Worm (Caenorhabditis elegans) whole organism, L4 larva: ENCODE measurements around the gene unc-43.
A peak's percentile ranks its signal among the peaks of the same experiment; 100 is the strongest.

Source experiments
- D1046.2 ChIP-seq: fragments of 200-800 bp; sonication (Bioruptor generic); IDR thresholded peaks from 2 replicates; pipeline ENCODE4 v1.3.6; 2022; ENCODE audit warnings: missing genetic modification characterization, missing compliant biosample characterization
- F10B5.3 ChIP-seq: sonication (generic microtip); optimal IDR thresholded peaks from 2 replicates; lab custom pipeline; 2016; ENCODE audit warnings: mild to moderate bottlenecking, missing genetic modification characterization, missing compliant biosample characterization
- R02D3.7 ChIP-seq: fragments of 150-350 bp; sonication (generic microtip); optimal IDR thresholded peaks from 3 replicates; lab custom pipeline; 2014; ENCODE audit warnings: missing biosample characterization, missing genetic modification characterization
- T20F7.1 ChIP-seq: fragments of 200-800 bp; sonication (Bioruptor generic); optimal IDR thresholded peaks from 2 replicates; lab custom pipeline; 2018; ENCODE audit warnings: mild to moderate bottlenecking, missing genetic modification characterization, missing compliant biosample characterization
- T26A8.4 ChIP-seq: fragments of 200-800 bp; sonication (Bioruptor generic); IDR thresholded peaks from 2 replicates; pipeline ENCODE4 v1.3.6; 2022; ENCODE audit warnings: missing genetic modification characterization, missing compliant biosample characterization
- Y105C5A.15 ChIP-seq: fragments of 200-800 bp; sonication (Bioruptor generic); IDR thresholded peaks from 2 replicates; pipeline ENCODE4 v1.3.6; 2022; ENCODE audit warnings: missing genetic modification characterization, missing compliant biosample characterization
- Y48G9A.11 ChIP-seq: fragments of 200-800 bp; sonication (Bioruptor generic); IDR thresholded peaks from 2 replicates; pipeline ENCODE4 v1.3.6; 2022; ENCODE audit warnings: missing genetic modification reagents, missing genetic modification characterization, missing compliant biosample characterization
- Y5F2A.4 ChIP-seq: fragments of 200-800 bp; sonication (Bioruptor generic); optimal IDR thresholded peaks from 2 replicates; lab custom pipeline; 2018; ENCODE audit warnings: mild to moderate bottlenecking, missing genetic modification characterization, missing compliant biosample characterization
- ZK546.5 ChIP-seq, 2 experiments: sonication (generic microtip); optimal IDR thresholded peaks; 2 replicates each; lab custom pipeline; 2017; ENCODE audit warnings: missing biosample characterization in 2 of 2, missing genetic modification characterization in 2 of 2
- aha-1 ChIP-seq: fragments of 150-350 bp; peaks from one replicate; lab custom pipeline; 2014; ENCODE audit warnings: missing biosample characterization, missing genetic modification characterization
- ceh-20 ChIP-seq: fragments of 200-800 bp; sonication (Bioruptor generic); IDR thresholded peaks from 2 replicates; pipeline ENCODE4 v1.3.6; 2022; ENCODE audit warnings: missing genetic modification reagents, missing genetic modification characterization, missing compliant biosample characterization
- ceh-62 ChIP-seq: sonication (generic microtip); optimal IDR thresholded peaks from 2 replicates; lab custom pipeline; 2017; ENCODE audit warnings: missing biosample characterization, missing genetic modification characterization
- ceh-82 ChIP-seq: sonication (generic microtip); optimal IDR thresholded peaks from 2 replicates; lab custom pipeline; 2017; ENCODE audit warnings: missing biosample characterization, missing genetic modification characterization
- ces-1 ChIP-seq: fragments of 150-350 bp; sonication (generic microtip); optimal IDR thresholded peaks from 4 replicates; lab custom pipeline; 2014; ENCODE audit warnings: missing biosample characterization, missing genetic modification reagents, missing genetic modification characterization
- cey-2 ChIP-seq: sonication (generic microtip); optimal IDR thresholded peaks from 3 replicates; lab custom pipeline; 2017; ENCODE audit warnings: missing genetic modification characterization, mild to moderate bottlenecking, missing compliant biosample characterization, antibody characterized with exemption, borderline replicate concordance; ENCODE audit not compliant: insufficient read depth
- ctbp-1 ChIP-seq: fragments of 200-800 bp; sonication (Bioruptor generic); IDR thresholded peaks from 2 replicates; pipeline ENCODE4 v1.3.6; 2022; ENCODE audit warnings: missing genetic modification reagents, missing genetic modification characterization, missing compliant biosample characterization
- dmd-6 ChIP-seq: fragments of 200-800 bp; sonication (Bioruptor generic); IDR thresholded peaks from 2 replicates; pipeline ENCODE4 v1.3.6; 2022; ENCODE audit warnings: missing genetic modification reagents, missing genetic modification characterization, missing compliant biosample characterization
- dmd-8 ChIP-seq: fragments of 200-800 bp; sonication (Bioruptor generic); IDR thresholded peaks from 2 replicates; pipeline ENCODE4 v1.3.6; 2022; ENCODE audit warnings: missing genetic modification characterization, missing compliant biosample characterization
- dpl-1 ChIP-seq: fragments of 150-350 bp; optimal IDR thresholded peaks from 2 replicates; lab custom pipeline; 2014; ENCODE audit warnings: missing biosample characterization, missing genetic modification reagents, missing genetic modification characterization
- duxl-1 ChIP-seq: sonication (generic microtip); optimal IDR thresholded peaks from 2 replicates; lab custom pipeline; 2016; ENCODE audit warnings: mild to moderate bottlenecking, missing genetic modification characterization, moderate library complexity, missing compliant biosample characterization; ENCODE audit not compliant: poor library complexity
- dve-1 ChIP-seq: sonication (generic microtip); optimal IDR thresholded peaks from 2 replicates; lab custom pipeline; 2017; ENCODE audit warnings: antibody characterized with exemption, mild to moderate bottlenecking, missing genetic modification characterization, missing compliant biosample characterization; ENCODE audit not compliant: insufficient read depth
- egl-43 ChIP-seq: fragments of 200-800 bp; sonication (Bioruptor generic); IDR thresholded peaks from 2 replicates; pipeline ENCODE4 v1.3.6; 2022; ENCODE audit warnings: missing genetic modification reagents, missing genetic modification characterization, missing compliant biosample characterization
- fkh-10 ChIP-seq: fragments of 150-350 bp; optimal IDR thresholded peaks from 2 replicates; lab custom pipeline; 2014; ENCODE audit warnings: missing biosample characterization, missing genetic modification reagents, missing genetic modification characterization
- fos-1 ChIP-seq: fragments of 150-350 bp; optimal IDR thresholded peaks from 2 replicates; lab custom pipeline; 2014; ENCODE audit warnings: missing biosample characterization, missing genetic modification characterization
- hif-1 ChIP-seq, 2 experiments: sonication (generic microtip); optimal IDR thresholded peaks; 2 replicates each; lab custom pipeline; 2016 to 2017; ENCODE audit warnings: missing compliant biosample characterization in 2 of 2, missing genetic modification characterization in 2 of 2, missing genetic modification reagents in 2 of 2, missing genotype in 2 of 2, mild to moderate bottlenecking in 1 of 2
- hlh-30 ChIP-seq: sonication (generic microtip); optimal IDR thresholded peaks from 2 replicates; lab custom pipeline; 2017; ENCODE audit warnings: antibody characterized with exemption, mild to moderate bottlenecking, missing genetic modification characterization, missing compliant biosample characterization; ENCODE audit not compliant: insufficient read depth
- hmg-1.1 ChIP-seq: fragments of 200-800 bp; sonication (Bioruptor generic); IDR thresholded peaks from 2 replicates; pipeline ENCODE4 v1.3.6; 2022; ENCODE audit warnings: missing genetic modification reagents, missing genetic modification characterization, missing compliant biosample characterization
- lin-13 ChIP-seq: fragments of 150-350 bp; optimal IDR thresholded peaks from 2 replicates; lab custom pipeline; 2014; ENCODE audit warnings: missing biosample characterization, missing genetic modification reagents, missing genetic modification characterization
- lin-15B ChIP-seq: fragments of 150-350 bp; sonication (generic microtip); optimal IDR thresholded peaks from 3 replicates; lab custom pipeline; 2014; ENCODE audit warnings: missing biosample characterization, missing genetic modification characterization
- lin-29 ChIP-seq: fragments of 200-800 bp; sonication (Bioruptor generic); IDR thresholded peaks from 2 replicates; pipeline ENCODE4 v1.3.6; 2022; ENCODE audit warnings: missing genetic modification reagents, missing genetic modification characterization, missing compliant biosample characterization
- lin-38 ChIP-seq: fragments of 200-800 bp; sonication (Bioruptor generic); IDR thresholded peaks from 2 replicates; pipeline ENCODE4 v1.3.6; 2022; ENCODE audit warnings: missing genetic modification reagents, missing genetic modification characterization, missing compliant biosample characterization
- lin-39 ChIP-seq: fragments of 150-350 bp; optimal IDR thresholded peaks from 2 replicates; lab custom pipeline; 2014; ENCODE audit warnings: missing biosample characterization, missing genetic modification reagents, missing genetic modification characterization
- madf-5 ChIP-seq, 2 experiments: fragments of 200-800 bp; sonication (Bioruptor generic); IDR thresholded peaks; 2 replicates each; pipeline ENCODE4 v1.3.6; 2022; ENCODE audit warnings: missing compliant biosample characterization in 2 of 2, missing genetic modification characterization in 2 of 2
- mep-1 ChIP-seq: fragments of 150-350 bp; sonication (generic microtip); optimal IDR thresholded peaks from 3 replicates; lab custom pipeline; 2014; ENCODE audit warnings: missing biosample characterization, missing genetic modification characterization
- mes-2 ChIP-seq: sonication (generic microtip); optimal IDR thresholded peaks from 2 replicates; lab custom pipeline; 2016; ENCODE audit warnings: missing genotype, mild to moderate bottlenecking, missing genetic modification characterization, missing compliant biosample characterization; ENCODE audit not compliant: poor library complexity, severe bottlenecking
- mxl-2 ChIP-seq: fragments of 200-800 bp; sonication (Bioruptor generic); conservative IDR thresholded peaks from 2 replicates; pipeline ENCODE4 v1.3.6; 2022; ENCODE audit warnings: missing genetic modification reagents, missing genetic modification characterization, missing compliant biosample characterization
- mxl-3 ChIP-seq: fragments of 200-800 bp; sonication (Bioruptor generic); optimal IDR thresholded peaks from 2 replicates; lab custom pipeline; 2018; ENCODE audit warnings: mild to moderate bottlenecking, missing genetic modification characterization, missing compliant biosample characterization
- nhr-111 ChIP-seq: fragments of 200-800 bp; sonication (Bioruptor generic); optimal IDR thresholded peaks from 2 replicates; lab custom pipeline; 2018; ENCODE audit warnings: mild to moderate bottlenecking, missing genetic modification characterization, missing compliant biosample characterization
- nhr-28 ChIP-seq: fragments of 150-350 bp; optimal IDR thresholded peaks from 2 replicates; lab custom pipeline; 2014; ENCODE audit warnings: missing biosample characterization, missing genetic modification characterization
- nhr-42 ChIP-seq: fragments of 200-800 bp; sonication (Bioruptor generic); IDR thresholded peaks from 2 replicates; pipeline ENCODE4 v1.3.6; 2022; ENCODE audit warnings: missing genetic modification characterization, missing compliant biosample characterization
- nhr-48 ChIP-seq: sonication (generic microtip); optimal IDR thresholded peaks from 2 replicates; lab custom pipeline; 2016; ENCODE audit warnings: mild to moderate bottlenecking, missing genetic modification characterization, missing compliant biosample characterization
- nhr-76 ChIP-seq: fragments of 150-350 bp; optimal IDR thresholded peaks from 2 replicates; lab custom pipeline; 2014; ENCODE audit warnings: missing biosample characterization, missing genetic modification characterization
- pha-4 ChIP-seq, 2 experiments: fragments of 150-350 bp in 1 of 2; fragments of 200-800 bp in 1 of 2; sonication (Bioruptor generic) in 1 of 2; IDR thresholded peaks in 1 of 2; optimal IDR thresholded peaks in 1 of 2; 2 replicates each; pipeline versions ENCODE4 v1.3.6 to Lab custom; 2014 to 2022; ENCODE audit warnings: missing genetic modification characterization in 2 of 2, missing genetic modification reagents in 2 of 2, missing biosample characterization in 1 of 2, missing compliant biosample characterization in 1 of 2
- pqm-1 ChIP-seq: sonication (generic microtip); optimal IDR thresholded peaks from 2 replicates; lab custom pipeline; 2017; ENCODE audit warnings: missing biosample characterization, missing genetic modification characterization
- snpc-4 ChIP-seq: fragments of 150-350 bp; optimal IDR thresholded peaks from 2 replicates; lab custom pipeline; 2014; ENCODE audit warnings: missing biosample characterization, missing genetic modification characterization
- spr-3 ChIP-seq: fragments of 200-800 bp; sonication (Bioruptor generic); optimal IDR thresholded peaks from 2 replicates; lab custom pipeline; 2018; ENCODE audit warnings: mild to moderate bottlenecking, missing genetic modification characterization, missing compliant biosample characterization
- tag-97 ChIP-seq: fragments of 200-800 bp; sonication (Bioruptor generic); IDR thresholded peaks from 2 replicates; pipeline ENCODE4 v1.3.6; 2022; ENCODE audit warnings: missing genetic modification characterization, missing compliant biosample characterization
- tra-1 ChIP-seq: fragments of 200-800 bp; sonication (Bioruptor generic); IDR thresholded peaks from 2 replicates; pipeline ENCODE4 v1.3.6; 2022; ENCODE audit warnings: missing genetic modification reagents, missing genetic modification characterization, missing compliant biosample characterization
- unc-130 ChIP-seq: sonication (generic microtip); optimal IDR thresholded peaks from 2 replicates; lab custom pipeline; 2016; ENCODE audit warnings: missing genetic modification reagents, missing genetic modification characterization, missing compliant biosample characterization
- vab-7 ChIP-seq: fragments of 200-800 bp; sonication (Bioruptor generic); IDR thresholded peaks from 2 replicates; pipeline ENCODE4 v1.3.6; 2022; ENCODE audit warnings: missing genetic modification reagents, missing genetic modification characterization, missing compliant biosample characterization
- ztf-11 ChIP-seq: fragments of 150-350 bp; optimal IDR thresholded peaks from 2 replicates; lab custom pipeline; 2014; ENCODE audit warnings: missing biosample characterization, missing genetic modification characterization

unc-43 gene

DNA sequence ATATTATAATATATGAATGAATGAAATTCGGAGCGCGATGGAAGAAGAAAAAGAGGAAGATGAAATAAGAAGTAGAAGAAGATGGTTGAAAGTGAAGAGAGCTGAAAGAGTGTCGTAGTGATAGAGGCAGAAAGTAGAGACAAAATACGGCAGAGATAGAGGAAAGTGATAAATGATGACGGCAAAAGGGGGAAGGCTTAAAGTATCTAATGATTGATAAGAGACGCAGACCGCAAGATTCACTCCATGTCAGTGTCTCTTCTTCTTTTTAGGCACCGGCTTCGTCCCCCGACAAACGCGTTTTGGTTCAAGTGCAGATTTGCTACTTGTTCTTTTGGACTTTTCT lies 7.7 kb downstream of the unc-43 start:
- TF ChIP-seq T26A8.4 (GFP tag; lab: Robert Waterston, UW) = no peak
- TF ChIP-seq Y5F2A.4 (GFP tag; lab: Kevin White, UChicago) = no peak
- peak; percentile 86 for TF ChIP-seq ceh-20 (GFP tag; lab: Robert Waterston, UW)
- no peak for TF ChIP-seq ctbp-1 (GFP tag; lab: Robert Waterston, UW)
- TF ChIP-seq dmd-6 (GFP tag; lab: Robert Waterston, UW) = peak; percentile 79
- TF ChIP-seq cey-2 (tag; lab: Kevin White, UChicago) = peak; percentile 17
- TF ChIP-seq mxl-2 (GFP tag; lab: Robert Waterston, UW) = no peak
- no peak for TF ChIP-seq nhr-42 (GFP tag; lab: Robert Waterston, UW)
- no peak for TF ChIP-seq nhr-111 (GFP tag; lab: Kevin White, UChicago)
- no peak for TF ChIP-seq ztf-11
- no peak for TF ChIP-seq Y48G9A.11 (GFP tag; lab: Robert Waterston, UW)
- peak; percentile 88 for TF ChIP-seq dve-1 (tag; lab: Kevin White, UChicago)
- TF ChIP-seq fos-1 = no peak
- no peak for TF ChIP-seq D1046.2 (GFP tag; lab: Robert Waterston, UW)
- peak; percentile 72 for TF ChIP-seq mep-1 (tag; lab: Kevin White, UChicago)
- TF ChIP-seq hlh-30 = peak; percentile 60
- TF ChIP-seq ZK546.5 (tag; optimal IDR thresholded peaks at IDR 0.05; lab: Kevin White, UChicago) = no peak
- TF ChIP-seq egl-43 (GFP tag; lab: Robert Waterston, UW) = 0 out of 2 replicates have a peak, but pooled peaks have one; percentile 2
- no peak for TF ChIP-seq ceh-62 (tag; lab: Kevin White, UChicago)
- no peak for TF ChIP-seq dmd-8
- no peak for TF ChIP-seq madf-5 (GFP tag; IDR thresholded peaks at IDR 0.05; lab: Robert Waterston, UW)
- TF ChIP-seq ces-1 = no peak
- no peak for TF ChIP-seq lin-38 (GFP tag; lab: Robert Waterston, UW)
- TF ChIP-seq hmg-1.1 = no peak; the same call in 1 of the 2 replicates
- no peak for TF ChIP-seq Y105C5A.15
- no peak for TF ChIP-seq F10B5.3 (tag; lab: Kevin White, UChicago)
- peak; percentile 47 for TF ChIP-seq nhr-48 (tag; lab: Kevin White, UChicago)
- TF ChIP-seq lin-29 (GFP tag; lab: Robert Waterston, UW) = no peak
- TF ChIP-seq tag-97 (GFP tag; lab: Robert Waterston, UW) = no peak
- no peak for TF ChIP-seq lin-39
- TF ChIP-seq tra-1 (GFP tag; lab: Robert Waterston, UW) = peak; percentile 47; the same call in 1 of the 2 replicates
- TF ChIP-seq pqm-1 (tag; lab: Kevin White, UChicago) = peak; percentile 90
- TF ChIP-seq hif-1 (tag; optimal IDR thresholded peaks at IDR 0.05; lab: Kevin White, UChicago) = peak in 1 of 2 experiments; percentile 28
- no peak for TF ChIP-seq spr-3 (GFP tag; lab: Kevin White, UChicago)
- TF ChIP-seq nhr-28 (tag; lab: Kevin White, UChicago) = peak; percentile 96
- no peak for TF ChIP-seq duxl-1 (tag; lab: Kevin White, UChicago)
- no peak for TF ChIP-seq aha-1 (tag; lab: Kevin White, UChicago)
- TF ChIP-seq dpl-1 (GFP tag; lab: Kevin White, UChicago) = no peak
- TF ChIP-seq lin-13 (GFP tag; lab: Kevin White, UChicago) = peak; percentile 32
- no peak for TF ChIP-seq R02D3.7 (tag; lab: Kevin White, UChicago)
- no peak for TF ChIP-seq unc-130 (GFP tag; lab: Kevin White, UChicago)
- no peak for TF ChIP-seq ceh-82 (tag; lab: Kevin White, UChicago)
- TF ChIP-seq nhr-76 (tag; lab: Kevin White, UChicago) = no peak
- TF ChIP-seq pha-4 (GFP tag; IDR thresholded peaks at IDR 0.05; lab: Robert Waterston, UW) = no peak
- TF ChIP-seq pha-4 (tag; optimal IDR thresholded peaks at IDR 0.05; lab: Kevin White, UChicago) = no peak
- no peak for TF ChIP-seq vab-7 (GFP tag; lab: Robert Waterston, UW)
- TF ChIP-seq lin-15B (tag; lab: Kevin White, UChicago) = no peak
- peak; percentile 52 for TF ChIP-seq mxl-3 (GFP tag; lab: Kevin White, UChicago)
- no peak for TF ChIP-seq snpc-4 (tag; lab: Kevin White, UChicago)
- TF ChIP-seq T20F7.1 (GFP tag; lab: Kevin White, UChicago) = peak; percentile 51
- TF ChIP-seq fkh-10 = no peak
- peak; percentile 32 for TF ChIP-seq mes-2 (tag; lab: Kevin White, UChicago)
